Fruit fly (Drosophila melanogaster): ENCODE measurements around the gene hth.

Gene hth

DNA sequence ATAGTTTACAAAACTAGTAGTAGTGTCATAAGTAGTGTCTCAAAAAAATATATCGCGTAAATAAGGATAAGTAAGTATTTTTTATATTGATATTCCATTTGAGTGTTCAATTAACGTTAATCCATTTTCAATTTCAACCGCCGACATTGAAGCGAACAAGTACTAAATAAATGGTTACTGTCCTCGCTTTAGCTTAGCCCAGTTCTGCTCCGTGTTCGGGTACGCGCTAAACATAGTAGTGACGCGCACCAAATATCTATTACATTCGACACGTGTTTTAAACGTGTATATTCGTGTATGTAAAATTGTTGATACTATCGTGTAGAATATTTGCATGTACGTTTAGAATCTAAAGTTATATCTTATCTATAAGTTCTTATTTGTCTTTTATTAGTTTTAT is 35.7 kb upstream of the hth start (continued):
- TF ChIP-seq trem (tag; optimal IDR thresholded peaks at IDR 0.05) (peak; percentile 76), nerfin-2 (GFP tag; IDR thresholded peaks at IDR 0.05; ENCODE audit: partially characterized antibody) (peak; percentile 49), CG3163 (GFP tag; optimal IDR thresholded peaks at IDR 0.05) (peak; percentile 48), CG10979 (tag; optimal IDR thresholded peaks at IDR 0.05) (peak; percentile 35), D19A (tag; optimal IDR thresholded peaks at IDR 0.05) (no peak), CG12104 (GFP tag; optimal IDR thresholded peaks at IDR 0.05) (no peak), aop (GFP tag; IDR thresholded peaks at IDR 0.05) (no peak), CG17361 (GFP tag; IDR thresholded peaks at IDR 0.05) (peak; percentile 41; the same call in 1 of the 3 replicates), BEAF-32 (GFP tag; optimal IDR thresholded peaks at IDR 0.05) (peak; percentile 87), Dbx (GFP tag; IDR thresholded peaks at IDR 0.05) (peak; percentile 82), CG1233 (GFP tag; optimal IDR thresholded peaks at IDR 0.05) (no peak), CG2678 (tag; optimal IDR thresholded peaks at IDR 0.05) (peak; percentile 35), vfl (GFP tag; optimal IDR thresholded peaks at IDR 0.05) (peak; percentile 16), stwl (tag; optimal IDR thresholded peaks at IDR 0.05) (peak; percentile 85), CG18619 (GFP tag; optimal IDR thresholded peaks at IDR 0.05) (peak; percentile 25), Ets97D (GFP tag; optimal IDR thresholded peaks at IDR 0.05) (peak; percentile 55), z (GFP tag; IDR thresholded peaks at IDR 0.05) (no peak), CG12155 (GFP tag; optimal IDR thresholded peaks at IDR 0.05) (peak; percentile 15), CG15601 (tag; optimal IDR thresholded peaks at IDR 0.05) (peak; percentile 100), zfh2 (GFP tag; optimal IDR thresholded peaks at IDR 0.05) (peak; percentile 60), CG7745 (tag; optimal IDR thresholded peaks at IDR 0.05) (no peak), toy (GFP tag; IDR thresholded peaks at IDR 0.05) (no peak), chinmo (GFP tag; IDR thresholded peaks at IDR 0.05; ENCODE audit: partially characterized antibody) (peak; percentile 39; the same call in 1 of the 4 replicates), scrt (GFP tag; optimal IDR thresholded peaks at IDR 0.05) (peak; percentile 59), CG10267 (tag; optimal IDR thresholded peaks at IDR 0.05) (peak; percentile 72), pzg (GFP tag; optimal IDR thresholded peaks at IDR 0.05) (peak; percentile 50), cas (GFP tag; IDR thresholded peaks at IDR 0.05) (0 out of 2 replicates have a peak, but pooled peaks have one; percentile 28), CG13624 (GFP tag; optimal IDR thresholded peaks at IDR 0.05) (peak; percentile 64), CG4424 (GFP tag; optimal IDR thresholded peaks at IDR 0.05) (peak; percentile 24), Nf-YC (tag; optimal IDR thresholded peaks at IDR 0.05) (peak; percentile 43), CG8290 (GFP tag; optimal IDR thresholded peaks at IDR 0.05) (peak; percentile 72), CG8290 (tag; optimal IDR thresholded peaks at IDR 0.05) (peak in 1 of 2 experiments; percentile 92), Fer1 (GFP tag; optimal IDR thresholded peaks at IDR 0.05) (peak; percentile 84), Myb (GFP tag; optimal IDR thresholded peaks at IDR 0.05) (peak; percentile 95), mirr (GFP tag; optimal IDR thresholded peaks at IDR 0.05) (peak; percentile 65), Hr51 (GFP tag; optimal IDR thresholded peaks at IDR 0.05) (peak in 1 of 2 experiments; percentile 40), zen (tag; optimal IDR thresholded peaks at IDR 0.05) (peak; percentile 40), Dll (GFP tag; IDR thresholded peaks at IDR 0.05; ENCODE audit: partially characterized antibody) (peak; percentile 79), HmgD (GFP tag; optimal IDR thresholded peaks at IDR 0.05) (peak; percentile 75), CG3995 (GFP tag; optimal IDR thresholded peaks at IDR 0.05) (peak; percentile 36), CG9932 (GFP tag; IDR thresholded peaks at IDR 0.05) (peak; percentile 40; the same call in 1 of the 2 replicates), onecut (GFP tag; IDR thresholded peaks at IDR 0.05) (no peak), CG4404 (GFP tag; IDR thresholded peaks at IDR 0.05) (no peak), stc (GFP tag; IDR thresholded peaks at IDR 0.05) (no peak), Hr39 (optimal IDR thresholded peaks at IDR 0.05) (no peak), CG31365 (tag; optimal IDR thresholded peaks at IDR 0.05) (peak; percentile 92), disco-r (GFP tag; optimal IDR thresholded peaks at IDR 0.05) (peak; percentile 25), Dad (GFP tag; optimal IDR thresholded peaks at IDR 0.05) (peak; percentile 20), lab (GFP tag; optimal IDR thresholded peaks at IDR 0.05) (peak; percentile 65), CG7963 (GFP tag; IDR thresholded peaks at IDR 0.05; ENCODE audit: partially characterized antibody) (peak; percentile 41; the same call in 1 of the 3 replicates), gro (GFP tag; optimal IDR thresholded peaks at IDR 0.05) (peak; percentile 83)

Measured in whole organism, embryonic.